Worm (Caenorhabditis elegans) whole organism, late embryonic: Measurements from ENCODE around the gene sek-5.

Experiments used
- F13H6.1 ChIP-seq: sonication (generic microtip); optimal IDR thresholded peaks from 2 replicates; lab custom pipeline; 2016; ENCODE audit warnings: missing genetic modification characterization, missing compliant biosample characterization
- K02D7.2 ChIP-seq: sonication (generic microtip); optimal IDR thresholded peaks from 2 replicates; lab custom pipeline; 2017; ENCODE audit warnings: mild to moderate bottlenecking, missing genetic modification characterization, missing compliant biosample characterization
- Y22D7AL.16 ChIP-seq: sonication (generic microtip); optimal IDR thresholded peaks from 2 replicates; lab custom pipeline; 2016; ENCODE audit warnings: missing genetic modification characterization, missing compliant biosample characterization
- ahr-1 ChIP-seq: sonication (generic microtip); optimal IDR thresholded peaks from 2 replicates; lab custom pipeline; 2016; ENCODE audit warnings: missing genetic modification characterization, missing compliant biosample characterization
- ama-1 ChIP-seq: fragments of 150-350 bp; optimal IDR thresholded peaks from 2 replicates; lab custom pipeline; 2014
- ceh-18 ChIP-seq: sonication (generic microtip); optimal IDR thresholded peaks from 2 replicates; lab custom pipeline; 2016; ENCODE audit warnings: missing genetic modification characterization, missing compliant biosample characterization
- ceh-19 ChIP-seq: fragments of 200-800 bp; sonication (Bioruptor generic); optimal IDR thresholded peaks from 2 replicates; lab custom pipeline; 2018; ENCODE audit warnings: mild to moderate bottlenecking, missing genetic modification characterization, missing compliant biosample characterization
- ceh-24 ChIP-seq: sonication (generic microtip); optimal IDR thresholded peaks from 2 replicates; lab custom pipeline; 2016; ENCODE audit warnings: mild to moderate bottlenecking, missing genetic modification characterization, missing compliant biosample characterization
- ceh-31 ChIP-seq: sonication (generic microtip); optimal IDR thresholded peaks from 2 replicates; lab custom pipeline; 2016; ENCODE audit warnings: missing genetic modification characterization, missing compliant biosample characterization
- ceh-34 ChIP-seq: sonication (generic microtip); optimal IDR thresholded peaks from 2 replicates; lab custom pipeline; 2016; ENCODE audit warnings: mild to moderate bottlenecking, missing genetic modification characterization, missing compliant biosample characterization
- ceh-45 ChIP-seq: fragments of 200-800 bp; sonication (Bioruptor generic); IDR thresholded peaks from 2 replicates; pipeline ENCODE4 v1.3.6; 2022; ENCODE audit warnings: missing genetic modification reagents, missing genetic modification characterization, missing compliant biosample characterization
- che-1 ChIP-seq: sonication (generic microtip); optimal IDR thresholded peaks from 2 replicates; lab custom pipeline; 2016; ENCODE audit warnings: mild to moderate bottlenecking, missing genetic modification characterization, missing compliant biosample characterization
- dmd-4 ChIP-seq: sonication (generic microtip); optimal IDR thresholded peaks from 2 replicates; lab custom pipeline; 2016; ENCODE audit warnings: borderline replicate concordance, missing genetic modification characterization, missing compliant biosample characterization
- dve-1 ChIP-seq: sonication (generic microtip); optimal IDR thresholded peaks from 2 replicates; lab custom pipeline; 2017; ENCODE audit warnings: antibody characterized with exemption, mild to moderate bottlenecking, missing genetic modification characterization, missing compliant biosample characterization
- elt-2 ChIP-seq: sonication (generic microtip); optimal IDR thresholded peaks from 2 replicates; lab custom pipeline; 2016; ENCODE audit warnings: missing genetic modification reagents, missing genetic modification characterization, missing compliant biosample characterization
- elt-4 ChIP-seq: sonication (generic microtip); optimal IDR thresholded peaks from 2 replicates; lab custom pipeline; 2016; ENCODE audit warnings: missing genetic modification characterization, missing compliant biosample characterization
- ets-4 ChIP-seq: sonication (generic microtip); optimal IDR thresholded peaks from 2 replicates; lab custom pipeline; 2016; ENCODE audit warnings: missing genetic modification characterization, missing compliant biosample characterization
- eyg-1 ChIP-seq: sonication (generic microtip); optimal IDR thresholded peaks from 2 replicates; lab custom pipeline; 2016; ENCODE audit warnings: missing genotype, missing genetic modification characterization, missing compliant biosample characterization
- fax-1 ChIP-seq: sonication (generic microtip); optimal IDR thresholded peaks from 2 replicates; lab custom pipeline; 2016; ENCODE audit warnings: missing genotype, missing genetic modification characterization, missing compliant biosample characterization
- gmeb-2 ChIP-seq: sonication (generic microtip); optimal IDR thresholded peaks from 2 replicates; lab custom pipeline; 2016; ENCODE audit warnings: missing genetic modification characterization, inconsistent platforms, missing compliant biosample characterization
- hlh-15 ChIP-seq: sonication (generic microtip); optimal IDR thresholded peaks from 2 replicates; lab custom pipeline; 2016; ENCODE audit warnings: missing genetic modification characterization, missing compliant biosample characterization
- lim-6 ChIP-seq: sonication (generic microtip); optimal IDR thresholded peaks from 2 replicates; lab custom pipeline; 2016; ENCODE audit warnings: missing genetic modification characterization, missing compliant biosample characterization
- lin-11 ChIP-seq: fragments of 200-800 bp; sonication (Bioruptor generic); optimal IDR thresholded peaks from 2 replicates; lab custom pipeline; 2018; ENCODE audit warnings: mild to moderate bottlenecking, missing genetic modification characterization, missing compliant biosample characterization
- madf-2 ChIP-seq: sonication (generic microtip); optimal IDR thresholded peaks from 2 replicates; lab custom pipeline; 2017; ENCODE audit warnings: missing genetic modification characterization, missing compliant biosample characterization
- mec-3 ChIP-seq: sonication (generic microtip); optimal IDR thresholded peaks from 2 replicates; lab custom pipeline; 2016; ENCODE audit warnings: borderline replicate concordance, missing genetic modification characterization, missing compliant biosample characterization
- nhr-11 ChIP-seq: fragments of 150-350 bp; optimal IDR thresholded peaks from 2 replicates; lab custom pipeline; 2014; ENCODE audit warnings: missing biosample characterization, missing genetic modification characterization
- nhr-232 ChIP-seq: sonication (generic microtip); optimal IDR thresholded peaks from 2 replicates; lab custom pipeline; 2016; ENCODE audit warnings: missing genetic modification characterization, missing compliant biosample characterization
- odd-2 ChIP-seq: sonication (generic microtip); optimal IDR thresholded peaks from 2 replicates; lab custom pipeline; 2017; ENCODE audit warnings: antibody characterized with exemption, mild to moderate bottlenecking, missing genetic modification characterization, missing compliant biosample characterization
- pat-9 ChIP-seq: fragments of 200-800 bp; sonication (Bioruptor generic); optimal IDR thresholded peaks from 2 replicates; lab custom pipeline; 2018; ENCODE audit warnings: mild to moderate bottlenecking, missing genetic modification characterization, moderate library complexity, missing compliant biosample characterization
- pqm-1 ChIP-seq: sonication (generic microtip); optimal IDR thresholded peaks from 2 replicates; lab custom pipeline; 2016; ENCODE audit warnings: missing genetic modification characterization, missing compliant biosample characterization
- ref-2 ChIP-seq: sonication (generic microtip); optimal IDR thresholded peaks from 2 replicates; lab custom pipeline; 2016; ENCODE audit warnings: missing genetic modification characterization, missing compliant biosample characterization
- rnt-1 ChIP-seq: sonication (generic microtip); optimal IDR thresholded peaks from 2 replicates; lab custom pipeline; 2016; ENCODE audit warnings: missing genetic modification characterization, missing compliant biosample characterization
- sdc-2 ChIP-seq: sonication (generic microtip); optimal IDR thresholded peaks from 2 replicates; lab custom pipeline; 2016; ENCODE audit warnings: missing genotype, missing genetic modification characterization, missing compliant biosample characterization
- sox-2 ChIP-seq: fragments of 200-800 bp; sonication (Bioruptor generic); IDR thresholded peaks from 2 replicates; pipeline ENCODE4 v1.3.6; 2022; ENCODE audit warnings: missing genetic modification reagents, missing genetic modification characterization, missing compliant biosample characterization
- tbx-7 ChIP-seq: sonication (generic microtip); optimal IDR thresholded peaks from 2 replicates; lab custom pipeline; 2016; ENCODE audit warnings: missing genotype, missing genetic modification characterization, missing compliant biosample characterization
- ttx-3 ChIP-seq: sonication (generic microtip); optimal IDR thresholded peaks from 2 replicates; lab custom pipeline; 2016; ENCODE audit warnings: missing genetic modification reagents, missing genetic modification characterization, missing compliant biosample characterization
- unc-3 ChIP-seq, 2 experiments: fragments of 200-800 bp in 1 of 2; sonication (Bioruptor generic) in 1 of 2; sonication (generic microtip) in 1 of 2; conservative IDR thresholded peaks in 1 of 2; optimal IDR thresholded peaks in 1 of 2; 2 replicates each; pipeline versions ENCODE4 v1.3.6 to Lab custom; 2016 to 2022; ENCODE audit warnings: missing compliant biosample characterization in 2 of 2, missing genetic modification characterization in 2 of 2, missing genetic modification reagents in 1 of 2
- unc-42 ChIP-seq: sonication (generic microtip); optimal IDR thresholded peaks from 2 replicates; lab custom pipeline; 2016; ENCODE audit warnings: missing genotype, missing genetic modification characterization, missing compliant biosample characterization
- unc-86 ChIP-seq: sonication (generic microtip); optimal IDR thresholded peaks from 2 replicates; lab custom pipeline; 2016; ENCODE audit warnings: missing genetic modification characterization, missing compliant biosample characterization
- ztf-16 ChIP-seq: sonication (generic microtip); optimal IDR thresholded peaks from 2 replicates; lab custom pipeline; 2017; ENCODE audit warnings: missing genetic modification characterization, missing compliant biosample characterization

Gene sek-5

DNA sequence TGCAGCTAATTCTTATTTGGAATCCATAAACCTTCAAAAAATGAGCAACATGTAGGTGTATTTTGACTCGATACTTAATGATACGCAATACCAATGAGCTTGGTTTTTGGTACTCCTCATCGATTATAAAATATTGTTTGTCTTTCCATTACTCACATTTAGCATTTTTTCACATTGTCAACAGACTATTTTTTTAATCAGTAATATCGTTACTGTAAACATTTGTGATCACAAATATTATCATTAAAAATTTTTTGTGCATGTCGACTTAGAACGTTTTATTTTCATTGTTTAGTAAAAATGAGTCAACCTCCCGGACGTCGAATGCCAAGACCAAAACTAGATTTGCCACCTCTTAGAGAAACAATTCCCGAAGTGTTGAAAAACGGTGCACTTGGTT is at the start of gene sek-5:
TSS of gene sek-5 (plus strand) at position 301 of the 400 bp plus-strand sequence.
- TF ChIP-seq ceh-19 (GFP tag; lab: Kevin White, UChicago) (no peak), lim-6 (tag; lab: Kevin White, UChicago) (no peak), unc-86 (tag; lab: Kevin White, UChicago) (no peak), dmd-4 (no peak), ztf-16 (tag; lab: Kevin White, UChicago) (no peak), dve-1 (tag; lab: Kevin White, UChicago) (no peak), unc-3 (GFP tag; conservative IDR thresholded peaks at IDR 0.05; lab: Robert Waterston, UW) (no peak), unc-3 (tag; optimal IDR thresholded peaks at IDR 0.05; lab: Kevin White, UChicago) (no peak), Y22D7AL.16 (no peak), mec-3 (tag; lab: Kevin White, UChicago) (no peak), madf-2 (no peak), nhr-232 (tag; lab: Kevin White, UChicago) (no peak), sox-2 (GFP tag; lab: Robert Waterston, UW) (no peak), ttx-3 (no peak), pqm-1 (tag; lab: Kevin White, UChicago) (no peak)
- TF ChIP-seq, all 69 proteins: peak for 0

DNA sequence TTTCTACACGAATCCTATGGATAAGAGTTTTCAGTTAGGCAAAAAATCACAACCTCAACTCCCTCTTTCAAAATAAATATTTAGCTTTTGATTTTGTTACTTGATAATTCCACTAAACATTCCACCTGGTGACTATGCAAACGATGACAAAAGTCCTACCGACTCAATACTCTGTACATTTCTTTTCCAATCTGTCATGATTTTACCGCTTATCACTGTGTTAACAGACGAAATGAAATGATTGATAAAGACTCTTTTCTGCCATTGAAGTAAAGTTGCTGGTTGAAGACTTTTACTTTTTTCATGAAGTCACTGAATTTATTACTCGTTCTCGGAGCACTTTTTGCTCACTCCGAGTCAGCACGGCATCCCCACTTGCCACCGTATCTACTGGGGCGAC is 48.2 kb upstream of the sek-5 start, which contains the start of gene C26B9.5:
TSS of gene C26B9.5 (plus strand) at position 244 of the 400 bp plus-strand sequence.
- TF ChIP-seq mec-3 (tag; lab: Kevin White, UChicago) (no peak), ceh-34 (no peak), lin-11 (tag; lab: Kevin White, UChicago) (no peak), ceh-18 (tag; lab: Kevin White, UChicago) (no peak), pat-9 (tag; lab: Kevin White, UChicago) (no peak), gmeb-2 (no peak), odd-2 (tag; lab: Kevin White, UChicago) (no peak)
- TF ChIP-seq, all 69 proteins: peak for 0

DNA sequence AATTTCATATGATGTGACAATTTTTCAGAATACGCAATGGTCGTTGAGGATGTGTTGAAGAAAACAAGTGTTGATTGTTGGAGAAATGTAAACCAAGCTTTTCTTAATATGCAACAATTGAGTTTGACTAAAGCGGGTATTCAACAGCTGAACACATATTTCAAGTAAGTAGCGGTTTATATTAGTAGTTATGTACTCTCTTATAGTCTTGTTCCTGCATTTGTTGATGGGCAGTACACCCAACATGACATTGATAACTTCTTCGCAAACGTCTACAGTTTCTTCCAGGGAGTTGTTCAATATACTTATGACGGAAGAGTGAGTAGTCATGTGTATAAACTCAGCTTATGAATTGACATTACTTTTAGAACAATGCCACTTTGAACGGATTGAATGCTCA is 46.6 kb upstream of the sek-5 start:
- no peak for TF ChIP-seq elt-4 (tag; lab: Kevin White, UChicago)
- no peak for TF ChIP-seq ceh-31 (tag; lab: Kevin White, UChicago)
- no peak for TF ChIP-seq ceh-24 (tag; lab: Kevin White, UChicago)
- TF ChIP-seq unc-42, result no peak
- TF ChIP-seq sox-2 (GFP tag; lab: Robert Waterston, UW), result no peak
- no peak for TF ChIP-seq odd-2 (tag; lab: Kevin White, UChicago)
- TF ChIP-seq che-1 (tag; lab: Kevin White, UChicago), result no peak
- TF ChIP-seq ceh-18 (tag; lab: Kevin White, UChicago), result no peak
- TF ChIP-seq elt-2 (tag; lab: Kevin White, UChicago), result no peak
- no peak for TF ChIP-seq ets-4 (tag; lab: Kevin White, UChicago)
- TF ChIP-seq ceh-19 (GFP tag; lab: Kevin White, UChicago), result no peak
- TF ChIP-seq ahr-1 (tag; lab: Kevin White, UChicago), result no peak
- TF ChIP-seq F13H6.1 (tag; lab: Kevin White, UChicago), result no peak

DNA sequence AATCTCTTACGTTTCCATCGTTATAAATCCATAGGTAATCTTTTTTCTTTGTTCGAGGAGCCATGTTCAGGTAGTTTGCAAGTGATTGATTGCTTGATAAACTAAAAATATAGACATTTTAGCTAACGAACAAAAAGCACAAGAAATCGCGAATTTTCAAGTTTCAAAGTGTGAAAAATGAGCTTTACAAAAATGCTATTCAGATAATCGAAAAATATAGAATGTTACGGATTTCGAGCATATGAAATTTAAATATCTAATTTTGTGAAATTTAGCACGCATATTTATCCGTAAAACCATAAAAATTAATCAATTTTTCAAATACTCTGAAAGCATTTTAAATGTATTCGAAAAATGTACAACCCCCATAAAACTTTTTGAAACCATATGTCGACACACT is 42.0 kb upstream of the sek-5 start, which contains the start of gene C26B9.6:
TSS of gene C26B9.6 (minus strand) at position 101 of the 400 bp plus-strand sequence.
- TF ChIP-seq nhr-11 (tag; lab: Kevin White, UChicago) (no peak), hlh-15 (no peak), gmeb-2 (no peak), pat-9 (tag; lab: Kevin White, UChicago) (no peak), ets-4 (tag; lab: Kevin White, UChicago) (no peak), rnt-1 (tag; lab: Kevin White, UChicago) (no peak), sdc-2 (no peak), eyg-1 (tag; lab: Kevin White, UChicago) (no peak), tbx-7 (tag; lab: Kevin White, UChicago) (no peak), ceh-45 (GFP tag; lab: Robert Waterston, UW) (no peak), fax-1 (no peak), dmd-4 (no peak), ref-2 (tag; lab: Kevin White, UChicago) (no peak), elt-4 (tag; lab: Kevin White, UChicago) (no peak), K02D7.2 (no peak), ama-1 (lab: Kevin White, UChicago) (no peak)
